Fruit fly (Drosophila melanogaster): ENCODE measurements around the gene CG42446.

Gene CG42446

DNA sequence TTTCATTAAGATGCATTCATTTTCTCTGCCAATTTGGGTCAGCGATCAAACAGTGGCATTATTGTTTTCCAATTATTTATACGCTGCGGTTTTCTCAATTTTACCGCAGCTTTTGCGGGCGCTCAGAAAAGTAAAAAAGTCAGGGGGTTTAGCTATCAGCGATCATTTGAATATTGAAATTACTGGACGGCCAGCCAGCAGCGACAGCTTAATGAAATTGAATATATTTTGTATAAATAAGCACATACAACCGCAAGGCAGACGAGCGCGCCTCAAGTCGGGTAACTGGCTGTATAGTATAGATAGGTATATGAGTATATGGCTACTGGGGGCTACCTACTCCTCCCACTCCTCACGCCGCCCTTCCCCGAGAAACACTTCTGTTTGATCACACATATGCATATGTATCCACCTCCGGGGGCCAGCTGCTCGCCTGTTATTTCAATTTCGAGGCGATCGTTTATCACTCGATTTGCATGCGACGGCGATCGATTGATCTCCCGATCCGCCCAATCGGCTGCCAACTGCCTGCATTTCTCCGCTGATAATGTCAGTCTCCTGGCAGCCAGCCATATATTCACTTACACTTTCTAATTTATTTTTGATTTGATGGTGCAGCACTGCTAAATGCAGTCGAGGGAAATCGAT, 3.6 kb downstream of the CG42446 start (continued):
- TF ChIP-seq CG7368 (GFP tag; optimal IDR thresholded peaks at IDR 0.05): no peak

DNA sequence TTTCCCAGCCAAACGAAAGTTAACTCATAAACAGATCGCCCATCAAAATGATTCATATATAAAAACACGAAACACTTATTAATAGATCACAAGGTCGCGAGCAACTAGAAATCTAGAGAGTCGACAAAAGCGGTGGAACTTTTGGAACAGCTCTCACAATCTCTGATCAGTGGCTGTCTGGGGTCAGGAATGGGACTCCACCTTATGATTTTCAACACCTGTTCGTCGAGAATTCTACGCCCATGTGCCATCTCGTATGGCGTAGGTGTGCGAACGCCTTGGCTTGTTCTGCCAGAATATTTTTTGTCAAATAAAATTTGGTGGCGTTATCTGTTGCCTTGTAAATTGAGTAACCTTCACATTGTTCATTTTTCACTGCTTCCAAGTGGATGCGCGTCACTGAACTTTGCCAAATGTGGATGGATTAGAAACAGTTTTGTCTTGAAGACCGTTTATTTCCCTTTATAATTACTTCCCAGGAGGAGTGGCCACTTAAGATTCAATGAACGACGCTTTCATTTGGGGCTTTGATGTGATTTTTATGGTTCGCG, 4.4 kb downstream of the CG42446 start:
- TF ChIP-seq CG10631 (GFP tag; optimal IDR thresholded peaks at IDR 0.05) (no peak), svp (GFP tag) (peak; percentile 13), fkh (GFP tag; optimal IDR thresholded peaks at IDR 0.05) (peak; percentile 16)

DNA sequence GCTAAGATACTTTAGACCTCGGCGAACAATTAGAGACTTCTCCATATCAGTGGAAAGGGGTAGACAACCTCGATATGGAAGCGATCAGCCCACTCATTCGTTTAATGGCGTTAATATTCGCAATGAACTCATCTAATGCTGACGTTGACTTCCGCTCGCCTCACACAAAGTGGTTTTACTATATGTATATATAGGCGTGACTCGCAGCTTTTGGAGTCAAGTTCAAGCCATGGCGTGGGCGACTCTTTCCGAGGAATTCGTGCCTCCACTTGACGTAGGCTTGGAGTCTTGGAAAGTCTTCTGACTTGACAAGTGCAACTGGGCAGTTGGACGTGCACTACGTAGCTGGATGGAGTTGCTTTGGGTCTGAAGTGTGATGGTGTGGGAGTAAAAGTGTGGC, 6.2 kb downstream of the CG42446 start:
- TF ChIP-seq CG8319 (GFP tag; optimal IDR thresholded peaks at IDR 0.05) (no peak), svp (GFP tag) (peak; percentile 59), Lpt (GFP tag; optimal IDR thresholded peaks at IDR 0.05) (no peak), pdm3 (GFP tag; optimal IDR thresholded peaks at IDR 0.05) (no peak), Met (GFP tag; optimal IDR thresholded peaks at IDR 0.05) (no peak), Eip75B (GFP tag; optimal IDR thresholded peaks at IDR 0.05) (no peak), CG6163 (GFP tag; IDR thresholded peaks at IDR 0.05) (no peak)

DNA sequence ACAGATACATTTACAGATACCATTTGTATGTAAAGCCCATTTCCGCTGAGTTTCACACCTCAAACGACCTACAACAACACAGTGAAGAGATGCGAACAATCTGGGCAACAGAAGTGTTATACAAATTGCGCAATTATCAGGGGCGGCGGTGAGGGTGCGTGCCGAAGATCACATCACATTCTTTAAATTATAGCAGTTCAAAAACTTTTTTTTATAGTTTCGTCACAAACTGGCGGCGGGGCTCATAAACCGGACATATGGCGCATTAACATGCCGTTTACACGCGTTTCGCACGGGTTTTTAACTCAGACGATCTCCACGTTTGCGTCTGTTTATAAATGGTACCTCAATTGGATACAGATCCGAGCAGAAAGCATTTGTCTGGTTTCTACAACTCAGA, 6.7 kb downstream of the CG42446 start:
- TF ChIP-seq CG8119 (GFP tag; IDR thresholded peaks at IDR 0.05): no peak
- no peak for TF ChIP-seq Ets21C (GFP tag; optimal IDR thresholded peaks at IDR 0.05)
- no peak for TF ChIP-seq CG34406 (GFP tag; optimal IDR thresholded peaks at IDR 0.05)
- peak; percentile 0 for TF ChIP-seq CG1621 (tag; optimal IDR thresholded peaks at IDR 0.05)
- TF ChIP-seq svp (GFP tag): no peak
- no peak for TF ChIP-seq esn (GFP tag; optimal IDR thresholded peaks at IDR 0.05)
- no peak for TF ChIP-seq CG6792 (GFP tag; optimal IDR thresholded peaks at IDR 0.05)
- no peak for TF ChIP-seq dac (GFP tag; optimal IDR thresholded peaks at IDR 0.05)

DNA sequence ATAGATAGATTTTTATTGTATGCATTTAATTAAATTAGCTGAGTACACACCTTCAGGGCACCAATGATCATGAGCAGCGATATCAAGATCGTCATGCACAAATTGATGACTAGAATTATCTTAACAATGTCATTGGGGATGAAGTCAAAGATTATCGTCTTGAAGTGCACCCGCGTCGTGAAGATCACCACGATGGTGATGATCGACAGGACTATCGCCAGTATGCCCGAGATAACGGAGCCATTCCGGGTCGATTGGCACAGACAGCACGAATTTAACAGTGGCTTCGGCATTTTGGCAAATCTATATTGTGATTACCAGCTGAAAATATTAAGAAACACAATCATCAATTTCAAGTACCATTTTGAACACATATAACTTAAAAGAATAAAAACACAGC, 7.9 kb downstream of the CG42446 start:
- TF ChIP-seq Eip78C (GFP tag) (no peak), svp (GFP tag) (peak; percentile 100)

DNA sequence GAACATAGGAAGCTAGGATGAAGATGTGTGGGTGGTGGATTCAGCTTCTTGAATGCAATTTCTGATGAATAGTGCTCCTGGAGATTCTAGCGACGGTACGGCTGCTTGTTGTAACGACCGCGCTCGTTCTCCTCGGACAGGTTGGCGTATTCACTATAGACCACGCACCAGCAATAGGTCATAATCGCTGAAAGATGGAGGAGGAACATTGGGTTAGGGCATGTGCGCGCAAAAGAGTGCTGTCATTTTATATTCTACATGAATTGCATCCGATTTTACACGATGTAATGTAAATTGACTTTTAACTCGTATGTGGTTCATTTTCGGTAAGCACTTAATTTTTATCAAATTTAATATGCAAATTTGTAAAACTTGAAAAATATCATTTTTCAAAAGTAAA, 8.9 kb downstream of the CG42446 start:
- TF ChIP-seq CG6276 (GFP tag; optimal IDR thresholded peaks at IDR 0.05) (no peak), Eip75B (GFP tag; optimal IDR thresholded peaks at IDR 0.05) (peak; percentile 24), svp (GFP tag) (peak; percentile 61)

DNA sequence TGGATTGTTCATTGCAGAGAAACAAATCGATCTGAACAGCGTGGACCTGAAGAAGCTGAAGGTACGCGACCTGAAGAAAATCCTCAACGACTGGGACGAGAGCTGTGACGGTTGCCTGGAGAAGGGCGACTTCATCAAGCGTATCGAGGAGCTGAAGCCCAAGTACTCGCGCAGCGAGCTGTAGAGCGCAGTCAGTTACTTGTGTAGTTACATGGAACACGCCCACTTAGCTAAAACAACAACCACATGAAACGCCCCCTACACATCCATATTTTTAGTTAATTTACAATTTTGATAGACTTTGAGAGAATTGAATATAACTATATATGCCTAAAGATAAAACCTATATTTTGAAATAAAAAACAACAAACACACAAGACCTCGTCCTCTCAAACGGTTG, 9.5 kb downstream of the CG42446 start:
- no peak for TF ChIP-seq spab (GFP tag; optimal IDR thresholded peaks at IDR 0.05)
- TF ChIP-seq cyc (GFP tag; optimal IDR thresholded peaks at IDR 0.05): no peak
- no peak for TF ChIP-seq fd85E (GFP tag; optimal IDR thresholded peaks at IDR 0.05)
- TF ChIP-seq Blimp-1 (GFP tag; optimal IDR thresholded peaks at IDR 0.05): no peak
- no peak for TF ChIP-seq Hr39 (GFP tag; optimal IDR thresholded peaks at IDR 0.05)
- TF ChIP-seq CG15336 (GFP tag; IDR thresholded peaks at IDR 0.05): no peak
- no peak for TF ChIP-seq eg (GFP tag; IDR thresholded peaks at IDR 0.05)
- no peak for TF ChIP-seq Met (GFP tag; optimal IDR thresholded peaks at IDR 0.05)

DNA sequence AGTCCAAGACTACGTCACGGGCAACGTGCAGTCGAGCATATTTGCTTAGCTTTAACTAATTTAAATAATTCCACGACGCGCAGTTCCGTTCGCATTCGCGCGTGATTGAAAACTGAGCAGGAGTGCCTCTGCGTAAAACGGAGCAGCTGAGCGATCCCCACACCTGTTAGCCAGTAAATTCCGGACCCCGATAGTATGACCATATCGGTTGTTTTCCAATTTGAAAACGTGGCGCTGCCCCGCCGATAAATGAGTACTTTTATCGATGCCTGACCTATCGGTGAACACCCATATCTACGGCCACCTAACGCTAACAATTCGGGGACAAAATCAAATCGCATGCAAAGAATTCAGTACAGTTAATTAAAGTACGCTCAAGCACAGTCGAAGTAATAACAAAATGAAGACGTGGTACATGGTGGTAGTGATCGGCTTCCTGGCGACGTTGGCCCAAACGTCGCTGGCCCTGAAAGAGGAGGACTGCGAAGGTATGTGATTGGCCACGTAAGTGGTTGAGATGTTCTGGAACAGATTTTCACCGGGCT, 10.7 kb downstream of the CG42446 start, which contains the start of the genes CG14879 and Manf:
CG14879 (minus strand) TSS at position 116 of the 545 bp plus-strand sequence.
Manf (plus strand) TSS at position 294 of the 545 bp plus-strand sequence.
- TF ChIP-seq CG8319 (GFP tag; optimal IDR thresholded peaks at IDR 0.05) (no peak), CG1621 (tag; optimal IDR thresholded peaks at IDR 0.05) (peak; percentile 97), ss (GFP tag; optimal IDR thresholded peaks at IDR 0.05) (no peak), CG3032 (tag; optimal IDR thresholded peaks at IDR 0.05) (no peak), acj6 (GFP tag; optimal IDR thresholded peaks at IDR 0.05) (no peak), fd85E (GFP tag; optimal IDR thresholded peaks at IDR 0.05) (no peak), CG11902 (GFP tag; optimal IDR thresholded peaks at IDR 0.05) (no peak), Hr39 (GFP tag; optimal IDR thresholded peaks at IDR 0.05) (no peak), CG34406 (GFP tag; optimal IDR thresholded peaks at IDR 0.05) (no peak), Hr38 (GFP tag; optimal IDR thresholded peaks at IDR 0.05) (no peak), CG7368 (GFP tag; optimal IDR thresholded peaks at IDR 0.05) (no peak), Ets21C (GFP tag; optimal IDR thresholded peaks at IDR 0.05) (no peak), net (GFP tag; optimal IDR thresholded peaks at IDR 0.05) (no peak), CG11294 (GFP tag; IDR thresholded peaks at IDR 0.05) (no peak), esn (GFP tag; optimal IDR thresholded peaks at IDR 0.05) (no peak), Eip93F (GFP tag; optimal IDR thresholded peaks at IDR 0.05) (no peak), Ets96B (tag; optimal IDR thresholded peaks at IDR 0.05) (no peak), CG31627 (GFP tag; optimal IDR thresholded peaks at IDR 0.05) (no peak), CG8119 (GFP tag; IDR thresholded peaks at IDR 0.05) (no peak), dsx (GFP tag; optimal IDR thresholded peaks at IDR 0.05; ENCODE audit: poor library complexity, severe bottlenecking) (no peak)
